Fruit fly (Drosophila melanogaster) whole organism, embryonic: Measurements from ENCODE around the gene Psf2.

ENCODE experiments used
- Abd-B ChIP-seq: fragments of 200-800 bp; sonication (Bioruptor generic); optimal IDR thresholded peaks from 2 replicates; lab custom pipeline; 2018; ENCODE audit warnings: missing biosample characterization, mild to moderate bottlenecking, missing genetic modification characterization, moderate library complexity
- Adf1 ChIP-seq: fragments of 200-800 bp; sonication (Bioruptor generic); IDR thresholded peaks from 2 replicates; pipeline ENCODE4 v1.3.6; 2022; ENCODE audit warnings: missing biosample characterization, missing genetic modification characterization
- Antp ChIP-seq: fragments of 200-800 bp; sonication (Bioruptor generic); optimal IDR thresholded peaks from 3 replicates; lab custom pipeline; 2016; ENCODE audit warnings: missing biosample characterization, missing genetic modification characterization
- Asciz ChIP-seq: fragments of 200-800 bp; sonication (Bioruptor generic); optimal IDR thresholded peaks from 2 replicates; lab custom pipeline; 2017; ENCODE audit warnings: missing biosample characterization, mild to moderate bottlenecking, missing genetic modification characterization, missing genetic modification reagents
- Awh ChIP-seq: fragments of 200-800 bp; sonication (Bioruptor generic); IDR thresholded peaks from 2 replicates; pipeline ENCODE4, ENCODE4 v1.3.6; 2022; ENCODE audit warnings: missing biosample characterization, missing genetic modification characterization
- Blimp-1 ChIP-seq: fragments of 200-800 bp; sonication (Bioruptor generic); optimal IDR thresholded peaks from 3 replicates; lab custom pipeline; 2018; ENCODE audit warnings: missing biosample characterization, missing genetic modification characterization, mild to moderate bottlenecking, moderate library complexity, missing genetic modification reagents
- BtbVII ChIP-seq: fragments of 200-800 bp; sonication (Bioruptor generic); optimal IDR thresholded peaks from 3 replicates; lab custom pipeline; 2017; ENCODE audit warnings: missing biosample characterization, mild to moderate bottlenecking, missing genetic modification characterization
- CG10462 ChIP-seq: fragments of 200-800 bp; sonication (Bioruptor generic); optimal IDR thresholded peaks from 2 replicates; lab custom pipeline; 2016; ENCODE audit warnings: missing biosample characterization, missing genetic modification characterization
- CG11560 ChIP-seq: fragments of 200-800 bp; sonication (Bioruptor generic); IDR thresholded peaks from 3 replicates; pipeline ENCODE4 v1.3.6; 2022; ENCODE audit warnings: missing biosample characterization, missing genetic modification characterization
- CG12219 ChIP-seq: fragments of 200-800 bp; sonication (Bioruptor generic); optimal IDR thresholded peaks from 3 replicates; lab custom pipeline; 2018; ENCODE audit warnings: missing biosample characterization, mild to moderate bottlenecking, missing genetic modification characterization
- CG12769 ChIP-seq: fragments of 200-800 bp; sonication (Bioruptor generic); optimal IDR thresholded peaks from 2 replicates; lab custom pipeline; 2019; ENCODE audit warnings: missing biosample characterization, mild to moderate bottlenecking, missing genetic modification characterization, moderate library complexity
- CG14667 ChIP-seq: fragments of 200-800 bp; sonication (Bioruptor generic); IDR thresholded peaks from 2 replicates; pipeline ENCODE4 v1.3.6; 2022; ENCODE audit warnings: missing biosample characterization, missing genetic modification characterization
- CG17612 ChIP-seq: fragments of 200-800 bp; sonication (Bioruptor generic); IDR thresholded peaks from 2 replicates; pipeline ENCODE4 v1.3.6; 2022; ENCODE audit warnings: missing biosample characterization, missing genetic modification characterization
- CG17802 ChIP-seq: fragments of 200-800 bp; sonication (Bioruptor generic); optimal IDR thresholded peaks from 2 replicates; lab custom pipeline; 2018; ENCODE audit warnings: missing biosample characterization, mild to moderate bottlenecking, missing genetic modification characterization, moderate library complexity
- CG31441 ChIP-seq: fragments of 200-800 bp; sonication (Bioruptor generic); IDR thresholded peaks from 2 replicates; pipeline ENCODE4 v1.3.6; 2022; ENCODE audit warnings: missing biosample characterization, missing genetic modification characterization
- CG4404 ChIP-seq: fragments of 200-800 bp; sonication (Bioruptor generic); IDR thresholded peaks from 2 replicates; pipeline ENCODE4 v1.3.6; 2022; ENCODE audit warnings: missing biosample characterization, missing genetic modification characterization
- CG5180 ChIP-seq: fragments of 200-800 bp; sonication (Bioruptor generic); optimal IDR thresholded peaks from 3 replicates; lab custom pipeline; 2017; ENCODE audit warnings: missing biosample characterization, missing genetic modification characterization, mild to moderate bottlenecking, moderate library complexity, missing genetic modification reagents
- CG6654 ChIP-seq: fragments of 200-800 bp; sonication (Bioruptor generic); optimal IDR thresholded peaks from 2 replicates; lab custom pipeline; 2017; ENCODE audit warnings: missing biosample characterization, mild to moderate bottlenecking, missing genetic modification characterization
- CG6854 ChIP-seq: fragments of 200-800 bp; sonication (Bioruptor generic); optimal IDR thresholded peaks from 3 replicates; lab custom pipeline; 2017; ENCODE audit warnings: missing biosample characterization, mild to moderate bottlenecking, missing genetic modification characterization
- CoRest ChIP-seq: fragments of 200-800 bp; sonication (Bioruptor generic); optimal IDR thresholded peaks from 3 replicates; lab custom pipeline; 2018; ENCODE audit warnings: missing biosample characterization, mild to moderate bottlenecking, missing genetic modification characterization, moderate library complexity
- Hand ChIP-seq: fragments of 200-800 bp; sonication (Bioruptor generic); optimal IDR thresholded peaks from 2 replicates; lab custom pipeline; 2017; ENCODE audit warnings: mild to moderate bottlenecking, missing biosample characterization, missing genetic modification reagents, missing genetic modification characterization
- MBD-R2 ChIP-seq: fragments of 200-800 bp; sonication (Bioruptor generic); IDR thresholded peaks from 2 replicates; pipeline ENCODE4 v1.3.6; 2022; ENCODE audit warnings: missing biosample characterization, missing genetic modification characterization
- MTF-1 ChIP-seq: fragments of 200-800 bp; sonication (Bioruptor generic); optimal IDR thresholded peaks from 2 replicates; lab custom pipeline; 2018; ENCODE audit warnings: missing biosample characterization, mild to moderate bottlenecking, missing genetic modification characterization, borderline replicate concordance
- Max ChIP-seq: fragments of 200-800 bp; sonication (Bioruptor generic); optimal IDR thresholded peaks from 2 replicates; lab custom pipeline; 2016; ENCODE audit warnings: missing biosample characterization, mild to moderate bottlenecking, missing genetic modification characterization
- Med ChIP-seq: fragments of 200-800 bp; sonication (Bioruptor generic); peaks from one replicate; lab custom pipeline; 2016; ENCODE audit warnings: missing biosample characterization, missing genetic modification characterization, mild to moderate bottlenecking, inconsistent platforms, moderate library complexity
- NK7.1 ChIP-seq: fragments of 200-800 bp; sonication (Bioruptor generic); optimal IDR thresholded peaks from 3 replicates; lab custom pipeline; 2016; ENCODE audit warnings: missing biosample characterization, missing genetic modification characterization
- Xrp1 ChIP-seq: fragments of 200-800 bp; sonication (Bioruptor generic); IDR thresholded peaks from 2 replicates; pipeline ENCODE4 v1.3.6; 2022; ENCODE audit warnings: missing biosample characterization, missing genetic modification characterization
- abd-A ChIP-seq: fragments of 200-800 bp; sonication (Bioruptor generic); optimal IDR thresholded peaks from 3 replicates; lab custom pipeline; 2019; ENCODE audit warnings: missing biosample characterization, mild to moderate bottlenecking, missing genetic modification characterization, moderate library complexity
- ase ChIP-seq: fragments of 200-800 bp; sonication (Bioruptor generic); IDR thresholded peaks from 3 replicates; pipeline ENCODE4 v1.3.6; 2022; ENCODE audit warnings: missing biosample characterization, missing genetic modification characterization
- ci ChIP-seq: fragments of 200-800 bp; sonication (Bioruptor generic); IDR thresholded peaks from 3 replicates; pipeline ENCODE4 v1.3.6; 2022; ENCODE audit warnings: missing biosample characterization, missing genetic modification characterization
- cwo ChIP-seq: fragments of 200-800 bp; sonication (Bioruptor generic); optimal IDR thresholded peaks from 3 replicates; lab custom pipeline; 2017; ENCODE audit warnings: missing biosample characterization, missing genetic modification characterization, mild to moderate bottlenecking, moderate library complexity, missing genetic modification reagents
- danr ChIP-seq: fragments of 200-800 bp; sonication (Bioruptor generic); IDR thresholded peaks from 2 replicates; pipeline ENCODE4 v1.3.6; 2022; ENCODE audit warnings: missing biosample characterization, missing genetic modification characterization
- exex ChIP-seq: fragments of 200-800 bp; sonication (Bioruptor generic); optimal IDR thresholded peaks from 4 replicates; lab custom pipeline; 2018; ENCODE audit warnings: missing biosample characterization, mild to moderate bottlenecking, missing genetic modification characterization, moderate library complexity
- fd102C ChIP-seq: fragments of 200-800 bp; sonication (Bioruptor generic); optimal IDR thresholded peaks from 2 replicates; lab custom pipeline; 2018; ENCODE audit warnings: missing biosample characterization, mild to moderate bottlenecking, missing genetic modification characterization, moderate library complexity
- gcm ChIP-seq: fragments of 200-800 bp; sonication (Bioruptor generic); optimal IDR thresholded peaks from 2 replicates; lab custom pipeline; 2019; ENCODE audit warnings: missing biosample characterization, mild to moderate bottlenecking, missing genetic modification characterization, moderate library complexity
- grn ChIP-seq: fragments of 200-800 bp; sonication (Bioruptor generic); optimal IDR thresholded peaks from 3 replicates; lab custom pipeline; 2017; ENCODE audit warnings: missing biosample characterization, missing genetic modification characterization
- hkb ChIP-seq, 2 experiments: fragments of 200-800 bp in 1 of 2; fragments of >200 bp in 1 of 2; sonication (Bioruptor generic) in 1 of 2; IDR thresholded peaks in 1 of 2; optimal IDR thresholded peaks in 1 of 2; 2 replicates each; pipeline versions ENCODE4 v1.3.6 to Lab custom; 2017 to 2022; ENCODE audit warnings: missing biosample characterization in 1 of 2, missing genetic modification characterization in 1 of 2
- jumu ChIP-seq: fragments of 200-800 bp; sonication (Bioruptor generic); optimal IDR thresholded peaks from 3 replicates; lab custom pipeline; 2016; ENCODE audit warnings: missing biosample characterization, missing genetic modification characterization
- lmd ChIP-seq: fragments of 200-800 bp; sonication (Bioruptor generic); IDR thresholded peaks from 2 replicates; pipeline ENCODE4 v1.3.6; 2022; ENCODE audit warnings: missing biosample characterization, missing genetic modification characterization
- lola ChIP-seq, 3 experiments: fragments of >200 bp in 2 of 3; fragments of 200-800 bp in 1 of 3; sonication (Bioruptor generic) in 1 of 3; optimal IDR thresholded peaks; 2 replicates each; lab custom pipeline; 2017 to 2019; ENCODE audit warnings: missing biosample characterization in 3 of 3, missing genetic modification characterization in 3 of 3, mild to moderate bottlenecking in 1 of 3, moderate library complexity in 1 of 3
- nerfin-1 ChIP-seq: fragments of 200-800 bp; sonication (Bioruptor generic); optimal IDR thresholded peaks from 3 replicates; lab custom pipeline; 2019; ENCODE audit warnings: missing biosample characterization, mild to moderate bottlenecking, missing genetic modification characterization, moderate library complexity
- p53 ChIP-seq: fragments of 200-800 bp; sonication (Bioruptor generic); optimal IDR thresholded peaks from 2 replicates; lab custom pipeline; 2016; ENCODE audit warnings: missing biosample characterization, missing genetic modification characterization
- pum ChIP-seq: fragments of 200-800 bp; sonication (Bioruptor generic); optimal IDR thresholded peaks from 2 replicates; lab custom pipeline; 2016; ENCODE audit warnings: missing biosample characterization, missing genetic modification characterization
- sens-2 ChIP-seq: fragments of 200-800 bp; sonication (Bioruptor generic); IDR thresholded peaks from 2 replicates; pipeline ENCODE4 v1.3.6; 2022; ENCODE audit warnings: missing biosample characterization, missing genetic modification characterization
- slou ChIP-seq: fragments of 200-800 bp; sonication (Bioruptor generic); optimal IDR thresholded peaks from 3 replicates; lab custom pipeline; 2016; ENCODE audit warnings: missing biosample characterization, missing genetic modification characterization
- slp2 ChIP-seq: fragments of 200-800 bp; sonication (Bioruptor generic); optimal IDR thresholded peaks from 2 replicates; lab custom pipeline; 2016; ENCODE audit warnings: missing biosample characterization, missing genetic modification characterization
- tna ChIP-seq: fragments of 200-800 bp; sonication (Bioruptor generic); IDR thresholded peaks from 2 replicates; pipeline ENCODE4 v1.3.6; 2022; ENCODE audit warnings: missing biosample characterization, missing genetic modification characterization; ENCODE audit not compliant: partially characterized antibody

Psf2 gene

DNA sequence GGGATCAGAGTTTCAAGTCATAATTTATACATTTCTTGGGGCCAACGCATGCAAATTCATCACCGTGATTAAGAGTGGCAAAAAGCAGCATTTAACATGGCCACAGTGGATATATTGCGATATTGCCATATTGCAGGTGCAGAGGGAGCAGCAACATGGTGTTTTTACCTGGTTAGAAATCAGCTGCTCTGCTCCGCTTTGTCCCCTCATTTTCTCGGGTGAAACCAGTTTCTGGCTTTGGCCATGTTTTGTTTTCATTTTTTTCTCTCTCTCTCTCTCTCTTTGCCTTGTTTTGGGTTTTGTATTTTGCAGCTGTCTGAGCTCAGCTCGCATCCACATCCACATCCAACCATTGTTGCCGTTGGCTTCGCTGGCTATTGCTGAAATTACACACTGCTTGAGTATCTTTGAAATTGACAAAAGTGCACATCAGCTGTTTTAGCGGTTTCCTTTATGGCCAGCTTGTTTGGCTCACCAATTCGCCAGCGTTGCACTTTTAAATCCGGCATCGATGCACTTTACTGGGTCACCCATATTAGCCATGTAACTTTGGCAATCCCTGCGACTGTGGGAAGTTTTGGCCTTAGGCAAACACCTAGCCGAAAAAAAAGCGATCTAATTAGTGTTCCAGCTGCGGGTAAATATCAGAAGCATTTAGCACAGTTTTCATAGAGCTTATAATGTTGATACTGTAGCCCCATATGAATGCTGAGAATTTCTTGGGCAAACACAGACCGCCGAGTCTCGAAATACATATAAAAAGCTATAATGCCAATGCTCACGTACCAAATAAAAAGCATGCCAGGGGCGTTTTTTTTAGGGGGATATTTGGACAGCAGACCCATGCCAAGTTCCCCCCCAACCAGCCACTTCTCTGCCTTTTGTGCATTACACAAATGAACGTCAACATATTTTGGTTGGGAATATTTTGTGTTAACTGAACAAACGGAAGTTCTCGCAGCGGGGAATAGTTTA lies 11.8 kb downstream of the Psf2 start (continued):
- no peak for TF ChIP-seq Adf1 (GFP tag; lab: Robert Waterston, UW)
- no peak for TF ChIP-seq lola (GFP tag; optimal IDR thresholded peaks at IDR 0.05; lab: Kevin White, UChicago)
- TF ChIP-seq Awh (GFP tag; lab: Robert Waterston, UW): no peak
- TF ChIP-seq hkb (optimal IDR thresholded peaks at IDR 0.05; lab: Kevin White, UChicago): no peak
- no peak for TF ChIP-seq hkb (GFP tag; IDR thresholded peaks at IDR 0.05; lab: Robert Waterston, UW)
- no peak for TF ChIP-seq fd102C (GFP tag; lab: Kevin White, UChicago)
- TF ChIP-seq Antp: no peak
- no peak for TF ChIP-seq CG17802 (tag; lab: Kevin White, UChicago)
- TF ChIP-seq ci (GFP tag; lab: Robert Waterston, UW): 0 out of 3 replicates have a peak, but pooled peaks have one; percentile 28
- no peak for TF ChIP-seq danr (GFP tag; lab: Robert Waterston, UW)
- peak; percentile 2 for TF ChIP-seq nerfin-1 (tag; lab: Kevin White, UChicago)
- TF ChIP-seq ase (GFP tag; lab: Robert Waterston, UW): 0 out of 3 replicates have a peak, but pooled peaks have one; percentile 12
- TF ChIP-seq CG5180 (GFP tag; lab: Kevin White, UChicago): no peak
- 0 out of 2 replicates have a peak, but pooled peaks have one; percentile 28 for TF ChIP-seq CG31441 (GFP tag; lab: Robert Waterston, UW)
- TF ChIP-seq slp2 (GFP tag; lab: Kevin White, UChicago): no peak
- TF ChIP-seq CG4404 (GFP tag; lab: Robert Waterston, UW): no peak
- TF ChIP-seq jumu (GFP tag; lab: Kevin White, UChicago): peak; percentile 4
- no peak for TF ChIP-seq sens-2 (GFP tag; lab: Robert Waterston, UW)
- TF ChIP-seq lmd (GFP tag; lab: Robert Waterston, UW): no peak
- no peak for TF ChIP-seq Asciz (GFP tag; lab: Kevin White, UChicago)
- TF ChIP-seq slou (GFP tag; lab: Kevin White, UChicago): no peak
- no peak for TF ChIP-seq CG6654 (GFP tag; lab: Kevin White, UChicago)
- no peak for TF ChIP-seq abd-A (tag; lab: Kevin White, UChicago)
- TF ChIP-seq BtbVII (GFP tag; lab: Kevin White, UChicago): no peak
- no peak for TF ChIP-seq exex (tag; lab: Kevin White, UChicago)
- no peak for TF ChIP-seq CG14667 (GFP tag; lab: Robert Waterston, UW)
- TF ChIP-seq CG12769 (tag; lab: Kevin White, UChicago): peak; percentile 22
- no peak for TF ChIP-seq pum
- TF ChIP-seq tna (GFP tag; lab: Robert Waterston, UW): no peak
- no peak for TF ChIP-seq Hand (GFP tag; lab: Kevin White, UChicago)
- no peak for TF ChIP-seq Max (GFP tag; lab: Kevin White, UChicago)
- no peak for TF ChIP-seq p53 (GFP tag; lab: Kevin White, UChicago)
- no peak for TF ChIP-seq CG10462 (GFP tag; lab: Kevin White, UChicago)
- TF ChIP-seq CoRest (tag; lab: Kevin White, UChicago): no peak
- TF ChIP-seq NK7.1 (GFP tag; lab: Kevin White, UChicago): no peak
- TF ChIP-seq Abd-B: no peak
- TF ChIP-seq CG17612 (GFP tag; lab: Robert Waterston, UW): peak; percentile 22; the same call in 1 of the 2 replicates
- peak; percentile 84 for TF ChIP-seq Med
- no peak for TF ChIP-seq CG6854 (GFP tag; lab: Kevin White, UChicago)
- TF ChIP-seq CG11560 (tag; lab: Robert Waterston, UW): no peak
- TF ChIP-seq cwo (GFP tag; lab: Kevin White, UChicago): no peak
- TF ChIP-seq grn (GFP tag; lab: Kevin White, UChicago): no peak
- peak; percentile 37 for TF ChIP-seq Blimp-1
- TF ChIP-seq Xrp1 (GFP tag; lab: Robert Waterston, UW): 0 out of 2 replicates have a peak, but pooled peaks have one; percentile 7
- TF ChIP-seq gcm (GFP tag; lab: Kevin White, UChicago): no peak
- TF ChIP-seq CG12219 (GFP tag; lab: Kevin White, UChicago): no peak
- peak; percentile 6 for TF ChIP-seq MTF-1 (GFP tag; lab: Kevin White, UChicago)
- TF ChIP-seq MBD-R2 (GFP tag; lab: Robert Waterston, UW): no peak
